Worm (Caenorhabditis elegans) whole organism, mixed stage, embryonic: Measurements from ENCODE around the gene rpy-1.

ENCODE experiments used
- flh-1 ChIP-seq: fragments of 200-800 bp; sonication (Bioruptor generic); optimal IDR thresholded peaks from 2 replicates; lab custom pipeline; 2018; ENCODE audit warnings: mild to moderate bottlenecking, missing genetic modification characterization, moderate library complexity, missing compliant biosample characterization
- lin-13 ChIP-seq: fragments of 150-350 bp; optimal IDR thresholded peaks from 2 replicates; lab custom pipeline; 2014; ENCODE audit warnings: missing biosample characterization, missing genetic modification characterization
- lsy-2 ChIP-seq: fragments of 150-350 bp; optimal IDR thresholded peaks from 2 replicates; lab custom pipeline; 2014; ENCODE audit warnings: missing biosample characterization, missing genetic modification characterization
- nhr-28 ChIP-seq: fragments of 150-350 bp; optimal IDR thresholded peaks from 2 replicates; lab custom pipeline; 2014; ENCODE audit warnings: missing biosample characterization, missing genetic modification characterization
- nhr-76 ChIP-seq: sonication (generic microtip); optimal IDR thresholded peaks from 2 replicates; lab custom pipeline; 2017; ENCODE audit warnings: missing biosample characterization, missing genetic modification characterization
- pha-4 ChIP-seq: fragments of 150-350 bp; optimal IDR thresholded peaks from 2 replicates; lab custom pipeline; 2018; ENCODE audit warnings: missing biosample characterization, missing genetic modification reagents, missing genetic modification characterization
- snpc-4 ChIP-seq: fragments of 150-350 bp; optimal IDR thresholded peaks from 2 replicates; lab custom pipeline; 2014; ENCODE audit warnings: missing biosample characterization, missing genetic modification characterization

DNA sequence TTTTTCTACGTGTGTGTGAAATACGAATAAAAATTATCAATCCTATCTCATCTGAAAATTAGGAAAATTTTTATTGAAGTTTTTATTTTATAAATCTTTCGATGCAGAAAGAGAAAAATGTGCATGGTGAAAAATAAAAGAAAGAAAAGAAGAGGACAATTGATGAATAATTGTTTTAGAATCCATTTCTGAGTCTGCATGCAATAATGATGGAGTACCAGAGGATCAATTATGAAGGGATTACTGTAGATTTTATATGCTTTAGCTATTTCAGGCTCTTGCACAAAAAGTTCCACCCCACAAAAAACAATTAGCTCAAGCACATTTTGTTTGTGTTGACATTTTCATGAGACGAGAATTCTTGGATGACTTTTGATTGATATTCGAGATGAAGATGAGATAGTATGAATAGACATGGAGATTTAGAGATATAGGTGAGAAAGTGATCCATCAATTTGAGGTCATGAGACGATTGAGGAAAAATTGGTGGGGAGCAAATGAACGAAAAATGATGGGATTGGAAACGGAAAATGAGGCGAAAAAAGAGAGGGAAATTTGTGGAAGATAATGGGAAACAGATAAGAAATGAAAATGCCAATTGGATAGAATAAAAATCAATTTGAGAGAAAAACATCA is at the start of gene rpy-1:
- no peak for TF ChIP-seq nhr-76
- no peak for TF ChIP-seq lin-13 (tag; lab: Kevin White, UChicago)
- TF ChIP-seq flh-1 (GFP tag; lab: Kevin White, UChicago), result no peak
- TF ChIP-seq lsy-2, result no peak
- TF ChIP-seq snpc-4 (tag; lab: Kevin White, UChicago), result no peak
- TF ChIP-seq pha-4 (tag; lab: Kevin White, UChicago), result no peak
- no peak for TF ChIP-seq nhr-28 (tag; lab: Kevin White, UChicago)
